Fruit fly (Drosophila melanogaster): ENCODE measurements around the gene Tdh.
A peak's percentile ranks its signal among the peaks of the same experiment; 100 is the strongest.

DNA sequence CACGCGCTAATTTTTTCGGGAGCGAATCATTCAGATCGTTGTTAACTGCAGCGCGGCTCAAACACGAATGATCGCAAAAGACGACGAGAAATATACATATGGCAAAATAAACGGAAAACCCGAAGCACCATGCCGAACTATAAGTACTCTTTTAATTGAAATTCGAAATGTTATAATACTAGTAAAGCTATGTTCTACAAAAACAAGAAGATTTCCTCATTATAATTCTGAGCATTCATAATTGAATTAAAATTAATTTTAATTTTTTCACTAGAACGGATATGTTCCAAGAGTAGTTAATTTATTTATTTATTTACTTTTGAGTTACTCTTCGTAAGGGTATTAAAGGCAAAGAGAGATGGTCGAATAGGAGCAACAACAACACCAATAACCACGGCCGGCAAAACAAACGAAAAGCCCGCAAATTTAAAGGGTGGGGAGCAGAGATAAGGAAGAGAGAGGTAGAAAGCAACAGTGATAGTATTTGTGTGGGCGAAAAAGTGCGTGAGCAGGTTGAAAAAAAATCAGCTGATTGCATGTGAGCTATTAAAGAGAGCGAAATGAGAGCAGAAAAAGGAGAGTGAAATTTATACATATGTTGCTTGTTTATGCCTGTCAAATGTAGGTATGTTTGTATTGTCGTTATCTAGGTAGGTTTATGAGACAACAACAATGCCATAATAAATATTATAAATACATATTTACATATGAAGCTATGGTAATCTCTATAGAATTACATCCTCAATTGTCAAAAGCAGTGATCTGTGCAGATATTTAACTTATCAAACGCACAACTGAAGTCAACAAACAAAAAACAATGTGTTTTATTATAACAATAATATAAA is 26.9 kb downstream of the Tdh start:
- TF ChIP-seq kay (GFP tag; ENCODE audit: borderline replicate concordance) (no peak), Mnt (GFP tag; optimal IDR thresholded peaks at IDR 0.05) (peak; percentile 10), ovo (GFP tag; optimal IDR thresholded peaks at IDR 0.05) (no peak)

Measured in whole organism, adult.